Fruit fly (Drosophila melanogaster) whole organism, embryonic: ENCODE data around the gene vvl.

Source experiments
- Abd-B ChIP-seq: fragments of 200-800 bp; sonication (Bioruptor generic); optimal IDR thresholded peaks from 2 replicates; lab custom pipeline; 2018; ENCODE audit warnings: missing biosample characterization, mild to moderate bottlenecking, missing genetic modification characterization, moderate library complexity
- Aef1 ChIP-seq: fragments of 200-800 bp; sonication (Bioruptor generic); IDR thresholded peaks from 3 replicates; pipeline ENCODE4 v1.3.6; 2022; ENCODE audit warnings: missing biosample characterization, missing genetic modification characterization
- Asciz ChIP-seq: fragments of 200-800 bp; sonication (Bioruptor generic); optimal IDR thresholded peaks from 2 replicates; lab custom pipeline; 2017; ENCODE audit warnings: missing biosample characterization, mild to moderate bottlenecking, missing genetic modification characterization, missing genetic modification reagents
- CG12071 ChIP-seq: fragments of 200-800 bp; sonication (Bioruptor generic); optimal IDR thresholded peaks from 3 replicates; lab custom pipeline; 2018; ENCODE audit warnings: missing biosample characterization, mild to moderate bottlenecking, missing genetic modification characterization
- CG13287 ChIP-seq: fragments of 200-800 bp; sonication (Bioruptor generic); IDR thresholded peaks from 2 replicates; pipeline ENCODE4 v1.3.6; 2022; ENCODE audit warnings: missing biosample characterization, missing genetic modification characterization; ENCODE audit not compliant: partially characterized antibody
- CG3163 ChIP-seq: fragments of 200-800 bp; sonication (Bioruptor generic); optimal IDR thresholded peaks from 3 replicates; lab custom pipeline; 2016; ENCODE audit warnings: missing biosample characterization, missing genetic modification characterization
- CG34376 ChIP-seq: fragments of 200-800 bp; sonication (Bioruptor generic); optimal IDR thresholded peaks from 2 replicates; lab custom pipeline; 2018; ENCODE audit warnings: missing biosample characterization, mild to moderate bottlenecking, missing genetic modification characterization
- CG4282 ChIP-seq: fragments of 200-800 bp; sonication (Bioruptor generic); optimal IDR thresholded peaks from 2 replicates; lab custom pipeline; 2016; ENCODE audit warnings: missing biosample characterization, missing genetic modification characterization
- CG6683 ChIP-seq: fragments of 200-800 bp; sonication (Bioruptor generic); optimal IDR thresholded peaks from 2 replicates; lab custom pipeline; 2017; ENCODE audit warnings: missing biosample characterization, mild to moderate bottlenecking, missing genetic modification characterization, missing genetic modification reagents
- CG7963 ChIP-seq: fragments of 200-800 bp; sonication (Bioruptor generic); IDR thresholded peaks from 3 replicates; pipeline ENCODE4 v1.3.6; 2022; ENCODE audit warnings: missing biosample characterization, missing genetic modification characterization; ENCODE audit not compliant: partially characterized antibody
- CkIIα-i1 ChIP-seq: fragments of 200-800 bp; sonication (Bioruptor generic); IDR thresholded peaks from 2 replicates; pipeline ENCODE4 v1.3.6; 2022; ENCODE audit warnings: missing biosample characterization, missing genetic modification characterization
- D ChIP-seq, 2 experiments: fragments of 200-800 bp in 1 of 2; fragments of >200 bp in 1 of 2; sonication (Bioruptor generic) in 1 of 2; optimal IDR thresholded peaks; 2 replicates in 1 of 2; 3 replicates in 1 of 2; lab custom pipeline; 2017; ENCODE audit warnings: mild to moderate bottlenecking in 1 of 2, missing biosample characterization in 1 of 2, missing genetic modification characterization in 1 of 2, missing genetic modification reagents in 1 of 2
- Dad ChIP-seq: fragments of 200-800 bp; sonication (Bioruptor generic); optimal IDR thresholded peaks from 3 replicates; lab custom pipeline; 2016; ENCODE audit warnings: missing biosample characterization, missing genetic modification characterization
- Deaf1 ChIP-seq: fragments of 200-800 bp; optimal IDR thresholded peaks from 3 replicates; lab custom pipeline; 2019; ENCODE audit warnings: missing biosample characterization, mild to moderate bottlenecking, missing genetic modification characterization, moderate library complexity
- Drgx ChIP-seq: fragments of 200-800 bp; sonication (Bioruptor generic); IDR thresholded peaks from 2 replicates; pipeline ENCODE4 v1.3.6; 2022; ENCODE audit warnings: missing biosample characterization, missing genetic modification characterization
- Hmr ChIP-seq: fragments of 200-800 bp; sonication (Bioruptor generic); optimal IDR thresholded peaks from 3 replicates; lab custom pipeline; 2017; ENCODE audit warnings: mild to moderate bottlenecking, missing biosample characterization, missing genetic modification reagents, missing genetic modification characterization
- Kr ChIP-seq: fragments of 200-800 bp; sonication (Bioruptor generic); optimal IDR thresholded peaks from 2 replicates; lab custom pipeline; 2017; ENCODE audit warnings: missing biosample characterization, mild to moderate bottlenecking, missing genetic modification characterization
- Lpt ChIP-seq: fragments of >200 bp; optimal IDR thresholded peaks from 2 replicates; lab custom pipeline; 2018; ENCODE audit warnings: missing biosample characterization, missing genetic modification characterization
- MBD-R2 ChIP-seq: fragments of 200-800 bp; sonication (Bioruptor generic); IDR thresholded peaks from 2 replicates; pipeline ENCODE4 v1.3.6; 2022; ENCODE audit warnings: missing biosample characterization, missing genetic modification characterization
- Meics ChIP-seq: fragments of 200-800 bp; sonication (Bioruptor generic); optimal IDR thresholded peaks from 2 replicates; lab custom pipeline; 2017; ENCODE audit warnings: missing biosample characterization, mild to moderate bottlenecking, missing genetic modification characterization
- Mes4 ChIP-seq: fragments of 200-800 bp; sonication (Bioruptor generic); optimal IDR thresholded peaks from 2 replicates; lab custom pipeline; 2016; ENCODE audit warnings: missing biosample characterization, missing genetic modification characterization
- Oli ChIP-seq: fragments of 200-800 bp; sonication (Bioruptor generic); optimal IDR thresholded peaks from 2 replicates; lab custom pipeline; 2018; ENCODE audit warnings: missing biosample characterization, mild to moderate bottlenecking, missing genetic modification characterization, moderate library complexity
- Sin3A ChIP-seq: fragments of >200 bp; optimal IDR thresholded peaks from 2 replicates; lab custom pipeline; 2018
- Six4 ChIP-seq: fragments of 200-800 bp; sonication (Bioruptor generic); optimal IDR thresholded peaks from 2 replicates; lab custom pipeline; 2016; ENCODE audit warnings: missing biosample characterization, missing genetic modification characterization
- Sry-δ ChIP-seq: fragments of 200-800 bp; sonication (Bioruptor generic); optimal IDR thresholded peaks from 2 replicates; lab custom pipeline; 2016; ENCODE audit warnings: missing biosample characterization, missing genetic modification characterization
- Tbp ChIP-seq: fragments of >200 bp; optimal IDR thresholded peaks from 2 replicates; lab custom pipeline; 2018; ENCODE audit warnings: missing biosample characterization, missing genetic modification characterization
- bcd ChIP-seq: fragments of 200-800 bp; sonication (Bioruptor generic); optimal IDR thresholded peaks from 2 replicates; lab custom pipeline; 2017; ENCODE audit warnings: missing biosample characterization, mild to moderate bottlenecking, missing genetic modification characterization
- cg ChIP-seq: fragments of 200-800 bp; sonication (Bioruptor generic); optimal IDR thresholded peaks from 3 replicates; lab custom pipeline; 2019; ENCODE audit warnings: missing biosample characterization, mild to moderate bottlenecking, missing genetic modification characterization, moderate library complexity
- ci ChIP-seq: fragments of 200-800 bp; sonication (Bioruptor generic); IDR thresholded peaks from 3 replicates; pipeline ENCODE4 v1.3.6; 2022; ENCODE audit warnings: missing biosample characterization, missing genetic modification characterization
- crp ChIP-seq, 2 experiments: fragments of 200-800 bp; sonication (Bioruptor generic); optimal IDR thresholded peaks; 2 replicates in 1 of 2; 3 replicates in 1 of 2; lab custom pipeline; 2017; ENCODE audit warnings: missing biosample characterization in 2 of 2, missing genetic modification characterization in 2 of 2, mild to moderate bottlenecking in 1 of 2, moderate library complexity in 1 of 2
- dati ChIP-seq: fragments of 200-800 bp; sonication (Bioruptor generic); IDR thresholded peaks from 2 replicates; pipeline ENCODE4 v1.3.6; 2022; ENCODE audit warnings: missing biosample characterization, missing genetic modification characterization
- dysf ChIP-seq: fragments of 200-800 bp; sonication (Bioruptor generic); IDR thresholded peaks from 3 replicates; pipeline ENCODE4 v1.3.6; 2022; ENCODE audit warnings: missing biosample characterization, missing genetic modification characterization
- ems ChIP-seq: fragments of 200-800 bp; sonication (Bioruptor generic); optimal IDR thresholded peaks from 3 replicates; lab custom pipeline; 2016; ENCODE audit warnings: missing biosample characterization, missing genetic modification characterization
- en ChIP-seq: fragments of 200-800 bp; sonication (Bioruptor generic); optimal IDR thresholded peaks from 2 replicates; lab custom pipeline; 2016; ENCODE audit warnings: missing biosample characterization, missing genetic modification characterization
- ewg ChIP-seq: fragments of 200-800 bp; sonication (Bioruptor generic); optimal IDR thresholded peaks from 3 replicates; lab custom pipeline; 2017; ENCODE audit warnings: mild to moderate bottlenecking, missing biosample characterization, missing genetic modification reagents, missing genetic modification characterization
- ftz-f1 ChIP-seq: fragments of 200-800 bp; sonication (Bioruptor generic); optimal IDR thresholded peaks from 2 replicates; lab custom pipeline; 2016; ENCODE audit warnings: missing biosample characterization, missing genetic modification characterization
- gcm ChIP-seq: fragments of 200-800 bp; sonication (Bioruptor generic); optimal IDR thresholded peaks from 2 replicates; lab custom pipeline; 2019; ENCODE audit warnings: missing biosample characterization, mild to moderate bottlenecking, missing genetic modification characterization, moderate library complexity
- her ChIP-seq: fragments of 200-800 bp; sonication (Bioruptor generic); optimal IDR thresholded peaks from 2 replicates; lab custom pipeline; 2016; ENCODE audit warnings: missing biosample characterization, missing genetic modification characterization
- kay ChIP-seq: fragments of 200-800 bp; sonication (Bioruptor generic); optimal IDR thresholded peaks from 2 replicates; lab custom pipeline; 2016; ENCODE audit warnings: missing biosample characterization, missing genetic modification characterization
- nerfin-1 ChIP-seq: fragments of 200-800 bp; sonication (Bioruptor generic); optimal IDR thresholded peaks from 3 replicates; lab custom pipeline; 2019; ENCODE audit warnings: missing biosample characterization, mild to moderate bottlenecking, missing genetic modification characterization, moderate library complexity
- nmo ChIP-seq: fragments of 200-800 bp; sonication (Bioruptor generic); optimal IDR thresholded peaks from 2 replicates; lab custom pipeline; 2018; ENCODE audit warnings: missing biosample characterization, mild to moderate bottlenecking, missing genetic modification characterization, moderate library complexity
- prd ChIP-seq, 3 experiments: fragments of >200 bp in 2 of 3; fragments of 200-800 bp in 1 of 3; sonication (Bioruptor generic) in 1 of 3; optimal IDR thresholded peaks in 2 of 3; IDR thresholded peaks in 1 of 3; 2 replicates in 2 of 3; 3 replicates in 1 of 3; pipeline versions ENCODE4 v1.3.6 to Lab custom; 2017 to 2022; ENCODE audit warnings: missing biosample characterization in 1 of 3, missing genetic modification characterization in 1 of 3
- psq ChIP-seq: fragments of 200-800 bp; sonication (Bioruptor generic); optimal IDR thresholded peaks from 2 replicates; lab custom pipeline; 2017; ENCODE audit warnings: missing biosample characterization, missing genetic modification characterization
- pzg ChIP-seq: fragments of 200-800 bp; sonication (Bioruptor generic); optimal IDR thresholded peaks from 3 replicates; lab custom pipeline; 2018; ENCODE audit warnings: missing biosample characterization, mild to moderate bottlenecking, missing genetic modification characterization, moderate library complexity
- salm ChIP-seq: fragments of 200-800 bp; sonication (Bioruptor generic); optimal IDR thresholded peaks from 2 replicates; lab custom pipeline; 2018; ENCODE audit warnings: missing biosample characterization, mild to moderate bottlenecking, missing genetic modification characterization
- twi ChIP-seq: fragments of 200-800 bp; optimal IDR thresholded peaks from 2 replicates; lab custom pipeline; 2019; ENCODE audit warnings: missing biosample characterization, mild to moderate bottlenecking, missing genetic modification characterization, moderate library complexity
- unc-4 ChIP-seq: fragments of 200-800 bp; sonication (Bioruptor generic); IDR thresholded peaks from 2 replicates; pipeline ENCODE4 v1.3.6; 2022; ENCODE audit warnings: missing biosample characterization, missing genetic modification characterization; ENCODE audit not compliant: partially characterized antibody
- zen2 ChIP-seq: fragments of 200-800 bp; sonication (Bioruptor generic); IDR thresholded peaks from 3 replicates; pipeline ENCODE4 v1.3.6; 2022; ENCODE audit warnings: missing biosample characterization, missing genetic modification characterization; ENCODE audit not compliant: partially characterized antibody

The vvl gene

DNA sequence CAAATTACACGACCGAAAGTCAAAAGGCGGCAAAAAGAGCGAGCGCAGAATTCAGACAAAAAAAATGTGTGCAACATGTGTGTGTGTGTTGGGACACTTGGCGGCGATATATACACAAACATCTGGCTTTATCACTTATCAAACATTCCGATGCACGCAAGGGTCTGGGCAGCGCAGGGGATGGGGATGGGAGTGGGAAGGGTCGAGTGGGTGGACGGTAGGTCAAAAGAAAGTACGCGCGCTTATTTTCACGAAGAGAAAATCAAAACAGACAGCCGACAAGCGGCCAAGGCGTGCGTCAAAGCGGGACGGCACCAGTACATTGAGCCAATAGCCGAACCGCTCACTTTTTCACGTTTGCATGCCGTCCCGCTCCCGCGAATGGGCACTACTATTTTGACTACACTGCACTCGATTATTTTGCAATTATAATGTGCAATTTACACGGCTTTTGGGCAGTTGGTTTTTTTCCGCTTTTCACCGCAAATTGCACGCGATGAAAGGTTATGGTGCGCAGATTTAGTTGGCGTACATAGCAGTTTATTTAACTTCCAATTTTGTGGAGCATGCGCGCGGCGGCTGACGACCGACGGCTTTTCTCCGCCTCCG, 47.7 kb upstream of the vvl start (continued):
- peak; percentile 31 for TF ChIP-seq CG13287
- TF ChIP-seq CG6683, result peak; percentile 2
- TF ChIP-seq CG34376 (GFP tag; lab: Kevin White, UChicago), result no peak
- TF ChIP-seq Sry-δ (GFP tag; lab: Kevin White, UChicago), result peak; percentile 14
- no peak for TF ChIP-seq CG12071 (GFP tag; lab: Kevin White, UChicago)
- TF ChIP-seq her, result peak; percentile 6
- no peak for TF ChIP-seq Oli (tag; lab: Kevin White, UChicago)
- TF ChIP-seq en, result no peak
- no peak; the same call in 2 of the 3 replicates for TF ChIP-seq Aef1 (GFP tag; lab: Robert Waterston, UW)
- TF ChIP-seq zen2 (GFP tag; lab: Robert Waterston, UW), result peak; percentile 49; the same call in 2 of the 3 replicates
- no peak for TF ChIP-seq Kr
- no peak for TF ChIP-seq prd (optimal IDR thresholded peaks at IDR 0.05; lab: Kevin White, UChicago)
- TF ChIP-seq prd (GFP tag; IDR thresholded peaks at IDR 0.05; lab: Robert Waterston, UW), result 0 out of 3 replicates have a peak, but pooled peaks have one; percentile 20
- no peak for TF ChIP-seq gcm (GFP tag; lab: Kevin White, UChicago)
- TF ChIP-seq Abd-B (GFP tag; lab: Kevin White, UChicago), result no peak
- TF ChIP-seq nerfin-1 (tag; lab: Kevin White, UChicago), result peak; percentile 99
- TF ChIP-seq bcd, result no peak
- TF ChIP-seq Sin3A (lab: Kevin White, UChicago), result peak; percentile 8
- TF ChIP-seq ci (GFP tag; lab: Robert Waterston, UW), result peak; percentile 49; the same call in 2 of the 3 replicates
- no peak for TF ChIP-seq Dad
- TF ChIP-seq MBD-R2 (GFP tag; lab: Robert Waterston, UW), result peak; percentile 57
- TF ChIP-seq nmo (GFP tag; lab: Kevin White, UChicago), result peak; percentile 65
- peak; percentile 42 for TF ChIP-seq Drgx (GFP tag; lab: Robert Waterston, UW)
- no peak for TF ChIP-seq salm
- no peak for TF ChIP-seq Tbp (GFP tag; lab: Kevin White, UChicago)
- TF ChIP-seq twi (tag; lab: Kevin White, UChicago), result peak; percentile 100
- no peak for TF ChIP-seq kay (GFP tag; lab: Kevin White, UChicago)
- no peak for TF ChIP-seq ems (GFP tag; lab: Kevin White, UChicago)
- no peak for TF ChIP-seq Six4 (GFP tag; lab: Kevin White, UChicago)
- TF ChIP-seq dysf (GFP tag; lab: Robert Waterston, UW), result 0 out of 3 replicates have a peak, but pooled peaks have one; percentile 16
- peak; percentile 99 for TF ChIP-seq psq (GFP tag; lab: Kevin White, UChicago)
- no peak for TF ChIP-seq Lpt
- TF ChIP-seq unc-4 (GFP tag; lab: Robert Waterston, UW), result 0 out of 2 replicates have a peak, but pooled peaks have one; percentile 24
- TF ChIP-seq dati (GFP tag; lab: Robert Waterston, UW), result no peak
- TF ChIP-seq Hmr (GFP tag; lab: Kevin White, UChicago), result no peak
- no peak for TF ChIP-seq CkIIα-i1 (GFP tag; lab: Robert Waterston, UW)
- TF ChIP-seq CG4282, result no peak
- peak; percentile 7 for TF ChIP-seq CG3163
- peak; percentile 99 for TF ChIP-seq ewg
- TF ChIP-seq Mes4 (GFP tag; lab: Kevin White, UChicago), result no peak
- no peak for TF ChIP-seq Deaf1 (tag; lab: Kevin White, UChicago)
- TF ChIP-seq ftz-f1 (GFP tag; lab: Kevin White, UChicago), result peak; percentile 38
- peak; percentile 11 for TF ChIP-seq cg
- peak; percentile 36 for TF ChIP-seq pzg (GFP tag; lab: Kevin White, UChicago)
- TF ChIP-seq D (optimal IDR thresholded peaks at IDR 0.05; lab: Kevin White, UChicago), result peak; percentile 26
- no peak for TF ChIP-seq D (GFP tag; optimal IDR thresholded peaks at IDR 0.05; lab: Kevin White, UChicago)
- peak in 1 of 2 experiments; percentile 24 for TF ChIP-seq crp (GFP tag; optimal IDR thresholded peaks at IDR 0.05; lab: Kevin White, UChicago)
- no peak for TF ChIP-seq Asciz (GFP tag; lab: Kevin White, UChicago)
- TF ChIP-seq Meics, result no peak
- peak; percentile 43; the same call in 1 of the 3 replicates for TF ChIP-seq CG7963
